Worm (Caenorhabditis elegans): ENCODE measurements around the gene C25D7.10.

C25D7.10 gene

DNA sequence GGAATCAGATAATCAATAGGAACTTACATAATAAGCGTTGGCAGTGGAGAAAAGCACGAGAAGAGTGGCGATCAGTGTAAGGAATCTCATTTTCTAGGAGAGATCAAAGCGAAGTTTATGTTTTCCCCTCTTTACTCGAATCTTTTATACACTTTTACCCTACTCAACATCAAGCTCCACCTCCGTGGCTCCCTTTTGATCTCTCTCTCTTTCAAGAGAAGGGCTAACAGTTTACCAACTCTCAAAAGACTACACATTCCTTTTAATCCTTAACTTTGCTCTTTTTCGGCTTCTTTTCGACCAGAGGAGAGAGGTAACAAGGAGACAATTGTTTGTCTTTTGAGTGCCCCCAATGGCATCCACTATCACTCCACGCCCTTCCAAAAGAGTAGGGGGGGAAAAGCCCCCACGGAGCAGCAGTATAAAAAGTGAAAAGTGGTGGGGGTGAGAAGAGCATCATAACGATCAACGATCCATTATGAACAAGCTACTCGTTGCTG is 20.0 kb downstream of the C25D7.10 start, which contains the start of the genes C01G10.15 and C01G10.6:
Gene C01G10.15, minus strand, starts transcription at position 101 of the 500 bp plus-strand sequence.
Gene C01G10.6, plus strand, starts transcription at position 450 of the 500 bp plus-strand sequence.
- TF ChIP-seq chd-7 (tag; optimal IDR thresholded peaks at IDR 0.05), result no peak
- TF ChIP-seq madf-8 (GFP tag; conservative IDR thresholded peaks at IDR 0.05), result no peak
- TF ChIP-seq dox-1 (GFP tag; IDR thresholded peaks at IDR 0.05), result no peak
- TF ChIP-seq snpc-4 (GFP tag; optimal IDR thresholded peaks at IDR 0.05), result no peak
- TF ChIP-seq snpc-4 (tag; optimal IDR thresholded peaks at IDR 0.05), result no peak
- no peak for TF ChIP-seq nfyb-1 (GFP tag; IDR thresholded peaks at IDR 0.05)
- no peak for TF ChIP-seq efl-1 (GFP tag; optimal IDR thresholded peaks at IDR 0.05)
- TF ChIP-seq aptf-3 (GFP tag; IDR thresholded peaks at IDR 0.05), result no peak
- TF ChIP-seq lir-1 (GFP tag; conservative IDR thresholded peaks at IDR 0.05), result no peak
- no peak for TF ChIP-seq attf-3 (GFP tag; conservative IDR thresholded peaks at IDR 0.05)
- TF ChIP-seq snpc-1.3 (tag; optimal IDR thresholded peaks at IDR 0.05; ENCODE audit: insufficient read depth), result no peak
- TF ChIP-seq mel-28 (tag; optimal IDR thresholded peaks at IDR 0.05; ENCODE audit: borderline replicate concordance), result no peak
- TF ChIP-seq lsy-27 (tag; optimal IDR thresholded peaks at IDR 0.05; ENCODE audit: borderline replicate concordance, insufficient read depth), result no peak
- no peak for TF ChIP-seq attf-5 (GFP tag; optimal IDR thresholded peaks at IDR 0.05)
- TF ChIP-seq snpc-1.1 (tag; optimal IDR thresholded peaks at IDR 0.05; ENCODE audit: insufficient read depth), result no peak
- TF ChIP-seq F23B12.7 (tag; optimal IDR thresholded peaks at IDR 0.05; ENCODE audit: insufficient read depth), result no peak
- no peak for TF ChIP-seq lin-35 (GFP tag; optimal IDR thresholded peaks at IDR 0.05)
- TF ChIP-seq ccch-3 (GFP tag; optimal IDR thresholded peaks at IDR 0.05), result no peak
- no peak for TF ChIP-seq ZK185.1 (tag; optimal IDR thresholded peaks at IDR 0.05; ENCODE audit: poor library complexity, severe bottlenecking)
- TF ChIP-seq rcor-1 (GFP tag; IDR thresholded peaks at IDR 0.05), result no peak

ce11 chrV:15088613-15089012 is 21.3 kb downstream of the C25D7.10 start, which contains the start of gene C01G10.18:
TSS of gene C01G10.18 (minus strand) at chrV:15088713.
- no peak for TF ChIP-seq efl-1 (GFP tag; optimal IDR thresholded peaks at IDR 0.05)
- no peak for TF ChIP-seq nhr-27 (tag; optimal IDR thresholded peaks at IDR 0.05)
- no peak for TF ChIP-seq Y79H2A.3 (GFP tag; conservative IDR thresholded peaks at IDR 0.05)
- TF ChIP-seq hrde-1 (tag; optimal IDR thresholded peaks at IDR 0.05; ENCODE audit: borderline replicate concordance), result no peak
- TF ChIP-seq Y95B8A.8 (GFP tag; IDR thresholded peaks at IDR 0.05), result no peak
- TF ChIP-seq unc-130 (GFP tag; optimal IDR thresholded peaks at IDR 0.05), result no peak
- no peak for TF ChIP-seq B0019.2 (GFP tag; conservative IDR thresholded peaks at IDR 0.05)
- TF ChIP-seq sea-2 (GFP tag; IDR thresholded peaks at IDR 0.05), result no peak
- TF ChIP-seq xnd-1 (tag; optimal IDR thresholded peaks at IDR 0.05), result no peak
- no peak for TF ChIP-seq hmg-20 (GFP tag; IDR thresholded peaks at IDR 0.05)
- no peak for TF ChIP-seq mes-4 (tag; optimal IDR thresholded peaks at IDR 0.05)

DNA sequence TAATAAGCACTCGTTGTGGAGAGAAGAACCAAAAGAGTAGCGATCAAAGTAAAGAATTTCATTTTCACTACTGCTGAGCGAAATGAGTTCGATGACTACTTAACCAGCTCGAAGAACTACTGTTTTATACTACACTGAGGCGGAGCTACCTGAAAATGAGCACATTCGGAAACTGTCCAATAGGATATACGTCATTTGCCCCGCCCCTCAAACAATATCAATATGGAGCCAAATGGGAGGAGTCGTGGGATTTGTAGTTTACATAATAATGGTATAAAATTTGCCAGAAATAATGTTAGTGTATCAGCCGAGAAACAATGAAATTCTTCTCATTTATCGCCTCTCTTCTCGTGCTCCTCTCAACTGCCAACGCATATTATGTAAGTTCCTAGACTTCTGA is 22.2 kb downstream of the C25D7.10 start, which contains the start of the genes C01G10.5 and C01G10.4:
Gene C01G10.5, minus strand, starts transcription at position 101 of the 400 bp plus-strand sequence.
Gene C01G10.4, plus strand, starts transcription at position 303 of the 400 bp plus-strand sequence.
- TF ChIP-seq atf-7 (tag; optimal IDR thresholded peaks at IDR 0.05), result no peak
- no peak for TF ChIP-seq F33H1.4 (GFP tag; IDR thresholded peaks at IDR 0.05)
- TF ChIP-seq ztf-26 (tag; optimal IDR thresholded peaks at IDR 0.05), result no peak
- no peak for TF ChIP-seq lsl-1 (GFP tag; optimal IDR thresholded peaks at IDR 0.05)
- no peak for TF ChIP-seq Y56A3A.18 (GFP tag; IDR thresholded peaks at IDR 0.05)
- no peak for TF ChIP-seq F39B2.1 (GFP tag; IDR thresholded peaks at IDR 0.05)
- TF ChIP-seq ceh-79 (tag; optimal IDR thresholded peaks at IDR 0.05), result no peak
- no peak for TF ChIP-seq attf-3 (GFP tag; conservative IDR thresholded peaks at IDR 0.05)
- TF ChIP-seq F22D6.2 (tag; optimal IDR thresholded peaks at IDR 0.05), result no peak
- TF ChIP-seq ztf-6 (GFP tag; IDR thresholded peaks at IDR 0.05), result no peak
- no peak for TF ChIP-seq zim-3 (tag; optimal IDR thresholded peaks at IDR 0.05)
- no peak for TF ChIP-seq nfyb-1 (GFP tag; IDR thresholded peaks at IDR 0.05)
- TF ChIP-seq hmg-20 (GFP tag; IDR thresholded peaks at IDR 0.05), result no peak
- no peak for TF ChIP-seq B0336.3 (GFP tag; IDR thresholded peaks at IDR 0.05)
- no peak for TF ChIP-seq F49E8.2 (tag; optimal IDR thresholded peaks at IDR 0.05; ENCODE audit: insufficient read depth)
- no peak for TF ChIP-seq snpc-3.4 (tag; optimal IDR thresholded peaks at IDR 0.05)
- no peak for TF ChIP-seq attf-6 (GFP tag; IDR thresholded peaks at IDR 0.05)
- TF ChIP-seq tlf-1 (GFP tag; optimal IDR thresholded peaks at IDR 0.05), result no peak
- TF ChIP-seq mel-28 (tag; optimal IDR thresholded peaks at IDR 0.05; ENCODE audit: borderline replicate concordance), result no peak

All from whole organism, young adult.